Worm (Caenorhabditis elegans) whole organism, mixed stage, embryonic: ENCODE data around the gene srh-173.

Experiments
- M03D4.4 ChIP-seq: sonication (generic microtip); optimal IDR thresholded peaks from 2 replicates; lab custom pipeline; 2017; ENCODE audit warnings: mild to moderate bottlenecking, missing genetic modification characterization, missing compliant biosample characterization
- bed-3 ChIP-seq: fragments of 200-800 bp; sonication (Bioruptor generic); optimal IDR thresholded peaks from 3 replicates; lab custom pipeline; 2018; ENCODE audit warnings: mild to moderate bottlenecking, missing genetic modification characterization, moderate library complexity, missing compliant biosample characterization
- blmp-1 ChIP-seq: fragments of 150-350 bp; optimal IDR thresholded peaks from 2 replicates; lab custom pipeline; 2014; ENCODE audit warnings: missing biosample characterization, missing genetic modification characterization
- ceh-39 ChIP-seq: fragments of 150-350 bp; optimal IDR thresholded peaks from 2 replicates; lab custom pipeline; 2014; ENCODE audit warnings: missing biosample characterization, missing genetic modification characterization
- ceh-43 ChIP-seq: fragments of 200-800 bp; sonication (Bioruptor generic); optimal IDR thresholded peaks from 2 replicates; lab custom pipeline; 2018; ENCODE audit warnings: mild to moderate bottlenecking, missing genetic modification characterization, moderate library complexity, missing compliant biosample characterization
- ceh-83 ChIP-seq: fragments of 200-800 bp; sonication (Bioruptor generic); optimal IDR thresholded peaks from 2 replicates; lab custom pipeline; 2018; ENCODE audit warnings: mild to moderate bottlenecking, missing genetic modification characterization, missing compliant biosample characterization
- ces-1 ChIP-seq: fragments of 150-350 bp; optimal IDR thresholded peaks from 2 replicates; lab custom pipeline; 2014; ENCODE audit warnings: missing biosample characterization, missing genetic modification reagents, missing genetic modification characterization
- cnd-1 ChIP-seq: fragments of 200-800 bp; sonication (Bioruptor generic); optimal IDR thresholded peaks from 2 replicates; lab custom pipeline; 2018; ENCODE audit warnings: mild to moderate bottlenecking, missing genetic modification characterization, missing compliant biosample characterization
- drap-1 ChIP-seq: fragments of 200-800 bp; sonication (Bioruptor generic); optimal IDR thresholded peaks from 3 replicates; lab custom pipeline; 2018; ENCODE audit warnings: mild to moderate bottlenecking, missing genetic modification characterization, missing compliant biosample characterization
- elt-1 ChIP-seq: sonication (generic microtip); optimal IDR thresholded peaks from 2 replicates; lab custom pipeline; 2017; ENCODE audit warnings: missing genetic modification characterization, mild to moderate bottlenecking, missing compliant biosample characterization, antibody characterized with exemption, moderate library complexity, borderline replicate concordance; ENCODE audit not compliant: insufficient read depth
- elt-3 ChIP-seq: fragments of 150-350 bp; optimal IDR thresholded peaks from 2 replicates; lab custom pipeline; 2014; ENCODE audit warnings: missing biosample characterization, missing genetic modification characterization
- flh-1 ChIP-seq: fragments of 200-800 bp; sonication (Bioruptor generic); optimal IDR thresholded peaks from 2 replicates; lab custom pipeline; 2018; ENCODE audit warnings: mild to moderate bottlenecking, missing genetic modification characterization, moderate library complexity, missing compliant biosample characterization
- ham-2 ChIP-seq: fragments of 200-800 bp; sonication (Bioruptor generic); optimal IDR thresholded peaks from 2 replicates; lab custom pipeline; 2018; ENCODE audit warnings: mild to moderate bottlenecking, missing genetic modification characterization, missing compliant biosample characterization
- hlh-1 ChIP-seq: fragments of 150-350 bp; optimal IDR thresholded peaks from 2 replicates; lab custom pipeline; 2014; ENCODE audit warnings: missing biosample characterization, missing genetic modification reagents, missing genetic modification characterization
- lin-13 ChIP-seq: fragments of 150-350 bp; optimal IDR thresholded peaks from 2 replicates; lab custom pipeline; 2014; ENCODE audit warnings: missing biosample characterization, missing genetic modification characterization
- lin-32 ChIP-seq: fragments of 200-800 bp; sonication (Bioruptor generic); optimal IDR thresholded peaks from 2 replicates; lab custom pipeline; 2018; ENCODE audit warnings: mild to moderate bottlenecking, missing genetic modification characterization, missing compliant biosample characterization
- lsy-2 ChIP-seq: fragments of 150-350 bp; optimal IDR thresholded peaks from 2 replicates; lab custom pipeline; 2014; ENCODE audit warnings: missing biosample characterization, missing genetic modification characterization
- mab-5 ChIP-seq: fragments of 150-350 bp; optimal IDR thresholded peaks from 2 replicates; lab custom pipeline; 2014; ENCODE audit warnings: missing biosample characterization, missing genetic modification characterization
- mep-1 ChIP-seq: fragments of 150-350 bp; optimal IDR thresholded peaks from 2 replicates; lab custom pipeline; 2017; ENCODE audit warnings: missing biosample characterization, missing genetic modification reagents, missing genetic modification characterization, inconsistent platforms
- mls-2 ChIP-seq: sonication (generic microtip); optimal IDR thresholded peaks from 2 replicates; lab custom pipeline; 2016; ENCODE audit warnings: mild to moderate bottlenecking, missing genetic modification characterization, moderate library complexity, missing compliant biosample characterization
- nhr-12 ChIP-seq: fragments of 150-350 bp; optimal IDR thresholded peaks from 2 replicates; lab custom pipeline; 2014; ENCODE audit warnings: missing biosample characterization, missing genetic modification characterization
- nhr-2 ChIP-seq: fragments of 150-350 bp; optimal IDR thresholded peaks from 2 replicates; lab custom pipeline; 2014; ENCODE audit warnings: missing biosample characterization, missing genetic modification characterization
- nhr-237 ChIP-seq: fragments of 150-350 bp; optimal IDR thresholded peaks from 2 replicates; lab custom pipeline; 2014; ENCODE audit warnings: missing biosample characterization, missing genetic modification characterization
- nhr-28 ChIP-seq: fragments of 150-350 bp; optimal IDR thresholded peaks from 2 replicates; lab custom pipeline; 2014; ENCODE audit warnings: missing biosample characterization, missing genetic modification characterization
- nhr-76 ChIP-seq: sonication (generic microtip); optimal IDR thresholded peaks from 2 replicates; lab custom pipeline; 2017; ENCODE audit warnings: missing biosample characterization, missing genetic modification characterization
- pha-4 ChIP-seq: fragments of 150-350 bp; optimal IDR thresholded peaks from 2 replicates; lab custom pipeline; 2018; ENCODE audit warnings: missing biosample characterization, missing genetic modification reagents, missing genetic modification characterization
- sem-2 ChIP-seq: fragments of 200-800 bp; sonication (Bioruptor generic); optimal IDR thresholded peaks from 2 replicates; lab custom pipeline; 2018; ENCODE audit warnings: mild to moderate bottlenecking, missing genetic modification characterization, missing compliant biosample characterization
- snpc-4 ChIP-seq: fragments of 150-350 bp; optimal IDR thresholded peaks from 2 replicates; lab custom pipeline; 2014; ENCODE audit warnings: missing biosample characterization, missing genetic modification characterization
- sptf-1 ChIP-seq: sonication (generic microtip); optimal IDR thresholded peaks from 2 replicates; lab custom pipeline; 2017; ENCODE audit warnings: mild to moderate bottlenecking, missing genetic modification characterization, moderate library complexity, missing compliant biosample characterization
- tbx-8 ChIP-seq: fragments of 200-800 bp; sonication (Bioruptor generic); optimal IDR thresholded peaks from 2 replicates; lab custom pipeline; 2018; ENCODE audit warnings: mild to moderate bottlenecking, missing genetic modification characterization, moderate library complexity, missing compliant biosample characterization
- unc-120 ChIP-seq: sonication (generic microtip); optimal IDR thresholded peaks from 2 replicates; lab custom pipeline; 2017; ENCODE audit warnings: missing genetic modification characterization, missing compliant biosample characterization; ENCODE audit not compliant: poor library complexity, severe bottlenecking
- unc-39 ChIP-seq: fragments of 150-350 bp; optimal IDR thresholded peaks from 2 replicates; lab custom pipeline; 2014; ENCODE audit warnings: missing biosample characterization, missing genetic modification characterization
- unc-62 ChIP-seq: fragments of 150-350 bp; optimal IDR thresholded peaks from 2 replicates; lab custom pipeline; 2014; ENCODE audit warnings: missing biosample characterization, missing genetic modification reagents, missing genetic modification characterization
- zip-8 ChIP-seq: fragments of 150-350 bp; optimal IDR thresholded peaks from 2 replicates; lab custom pipeline; 2014; ENCODE audit warnings: missing biosample characterization, missing genetic modification characterization
- ztf-11 ChIP-seq: fragments of 150-350 bp; optimal IDR thresholded peaks from 2 replicates; lab custom pipeline; 2014; ENCODE audit warnings: missing biosample characterization, missing genetic modification characterization

Gene srh-173

DNA sequence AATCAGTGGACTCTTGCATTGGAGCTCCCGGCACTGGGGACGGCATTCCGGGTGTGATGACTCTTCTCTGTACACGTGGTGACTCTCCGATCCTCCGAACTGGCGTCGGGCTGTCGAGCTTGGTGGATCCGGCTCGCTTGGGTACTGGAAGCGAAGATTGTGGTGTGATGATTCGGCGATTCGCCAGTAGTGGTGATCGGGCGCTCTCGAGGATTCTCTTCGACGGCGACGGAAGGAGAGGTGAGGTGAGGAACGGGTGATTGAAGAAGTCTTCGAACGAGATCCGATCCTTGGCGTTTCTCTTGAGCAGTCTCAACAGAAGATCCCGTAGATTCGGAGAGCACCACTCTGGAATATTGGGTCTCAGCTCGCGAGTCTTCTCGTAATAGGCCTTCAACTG lies 27.6 kb downstream of the srh-173 start:
- TF ChIP-seq nhr-237 (tag; lab: Kevin White, UChicago) (no peak), lsy-2 (tag; lab: Kevin White, UChicago) (no peak), elt-1 (no peak), bed-3 (GFP tag; lab: Kevin White, UChicago) (no peak), pha-4 (tag; lab: Kevin White, UChicago) (no peak), snpc-4 (no peak), blmp-1 (tag; lab: Kevin White, UChicago) (no peak), zip-8 (no peak), lin-32 (GFP tag; lab: Kevin White, UChicago) (no peak), ceh-39 (tag; lab: Kevin White, UChicago) (no peak), cnd-1 (tag; lab: Kevin White, UChicago) (no peak), ceh-83 (no peak), tbx-8 (GFP tag; lab: Kevin White, UChicago) (no peak)

ce11 chrV:20002194-20002593 lies 29.1 kb downstream of the srh-173 start:
- TF ChIP-seq sptf-1 (tag; lab: Kevin White, UChicago), result peak; percentile 3
- no peak for TF ChIP-seq elt-1
- no peak for TF ChIP-seq mep-1
- TF ChIP-seq lsy-2 (tag; lab: Kevin White, UChicago), result no peak
- no peak for TF ChIP-seq ceh-43 (GFP tag; lab: Kevin White, UChicago)

ce11 chrV:20004385-20004784 lies 31.3 kb downstream of the srh-173 start, which contains the start of gene unc-51:
TSS of gene unc-51 (minus strand) at chrV:20004485.
- TF ChIP-seq ceh-43 (GFP tag; lab: Kevin White, UChicago) (no peak), bed-3 (GFP tag; lab: Kevin White, UChicago) (no peak), nhr-237 (tag; lab: Kevin White, UChicago) (no peak), tbx-8 (GFP tag; lab: Kevin White, UChicago) (no peak), drap-1 (GFP tag; lab: Kevin White, UChicago) (no peak), ztf-11 (no peak), elt-1 (no peak), ham-2 (no peak), hlh-1 (tag; lab: Kevin White, UChicago) (no peak), ceh-83 (no peak), snpc-4 (no peak), mep-1 (no peak), sem-2 (no peak), mab-5 (tag; lab: Kevin White, UChicago) (no peak)

ce11 chrV:20005724-20006132 lies 32.6 kb downstream of the srh-173 start:
- TF ChIP-seq mab-5 (tag; lab: Kevin White, UChicago) (no peak), snpc-4 (no peak), lin-32 (GFP tag; lab: Kevin White, UChicago) (peak; percentile 11), elt-1 (no peak), sem-2 (no peak), lin-13 (tag; lab: Kevin White, UChicago) (no peak), nhr-76 (no peak), flh-1 (no peak), drap-1 (GFP tag; lab: Kevin White, UChicago) (peak; percentile 85), blmp-1 (tag; lab: Kevin White, UChicago) (no peak), mep-1 (peak; percentile 50), cnd-1 (tag; lab: Kevin White, UChicago) (peak; percentile 0), mls-2 (no peak), M03D4.4 (tag; lab: Kevin White, UChicago) (no peak), ceh-39 (tag; lab: Kevin White, UChicago) (peak; percentile 15), lsy-2 (tag; lab: Kevin White, UChicago) (peak; percentile 18), ces-1 (GFP tag; lab: Kevin White, UChicago) (peak; percentile 57), sptf-1 (tag; lab: Kevin White, UChicago) (no peak), elt-3 (no peak), nhr-12 (tag; lab: Kevin White, UChicago) (no peak), unc-39 (tag; lab: Kevin White, UChicago) (peak; percentile 40), zip-8 (no peak), bed-3 (GFP tag; lab: Kevin White, UChicago) (no peak), ceh-83 (peak; percentile 8), pha-4 (tag; lab: Kevin White, UChicago) (peak; percentile 62), nhr-237 (tag; lab: Kevin White, UChicago) (peak; percentile 19), ham-2 (peak; percentile 92), nhr-2 (tag; lab: Kevin White, UChicago) (no peak), ceh-43 (GFP tag; lab: Kevin White, UChicago) (no peak), hlh-1 (tag; lab: Kevin White, UChicago) (peak; percentile 84), tbx-8 (GFP tag; lab: Kevin White, UChicago) (no peak), unc-120 (tag; lab: Kevin White, UChicago) (peak; percentile 83), nhr-28 (tag; lab: Kevin White, UChicago) (no peak), unc-62 (GFP tag; lab: Kevin White, UChicago) (peak; percentile 44), ztf-11 (no peak)
